Fruit fly (Drosophila melanogaster): Measurements from ENCODE around the gene C1GalTA.

dm6 chr2L:8952194-8953037 is 1.4 kb upstream of the C1GalTA start:
- TF ChIP-seq Abd-B (GFP tag; optimal IDR thresholded peaks at IDR 0.05) (no peak), zfh2 (GFP tag; optimal IDR thresholded peaks at IDR 0.05) (peak; percentile 37), Blimp-1 (GFP tag; optimal IDR thresholded peaks at IDR 0.05) (peak; percentile 35), Dek (tag; optimal IDR thresholded peaks at IDR 0.05) (peak; percentile 26), CG17361 (GFP tag; IDR thresholded peaks at IDR 0.05) (peak; percentile 62; the same call in 2 of the 3 replicates), esg (GFP tag; conservative IDR thresholded peaks at IDR 0.05) (no peak; the same call in 1 of the 2 replicates), ttk (GFP tag; IDR thresholded peaks at IDR 0.05) (peak; percentile 49), CG6791 (GFP tag; IDR thresholded peaks at IDR 0.05; ENCODE audit: partially characterized antibody) (no peak; the same call in 1 of the 3 replicates), ems (GFP tag; optimal IDR thresholded peaks at IDR 0.05) (no peak), Hr39 (optimal IDR thresholded peaks at IDR 0.05) (no peak), psq (GFP tag; optimal IDR thresholded peaks at IDR 0.05) (no peak)

Data from whole organism, embryonic.